Fruit fly (Drosophila melanogaster) whole organism, embryonic: ENCODE measurements around the gene CG9173.
A peak's percentile ranks its signal among the peaks of the same experiment; 100 is the strongest.

Experiments
- CG12769 ChIP-seq: fragments of 200-800 bp; sonication (Bioruptor generic); optimal IDR thresholded peaks from 2 replicates; lab custom pipeline; 2019; ENCODE audit warnings: missing biosample characterization, mild to moderate bottlenecking, missing genetic modification characterization, moderate library complexity
- CG18262 ChIP-seq: fragments of 200-800 bp; optimal IDR thresholded peaks from 3 replicates; lab custom pipeline; 2019; ENCODE audit warnings: missing biosample characterization, mild to moderate bottlenecking, missing genetic modification characterization, moderate library complexity
- CG31441 ChIP-seq: fragments of 200-800 bp; sonication (Bioruptor generic); IDR thresholded peaks from 2 replicates; pipeline ENCODE4 v1.3.6; 2022; ENCODE audit warnings: missing biosample characterization, missing genetic modification characterization
- CG6689 ChIP-seq: fragments of 200-800 bp; sonication (Bioruptor generic); IDR thresholded peaks from 2 replicates; pipeline ENCODE4 v1.3.6; 2022; ENCODE audit warnings: missing biosample characterization, missing genetic modification characterization
- Drgx ChIP-seq: fragments of 200-800 bp; sonication (Bioruptor generic); IDR thresholded peaks from 2 replicates; pipeline ENCODE4 v1.3.6; 2022; ENCODE audit warnings: missing biosample characterization, missing genetic modification characterization
- Sox102F ChIP-seq: fragments of 200-800 bp; sonication (Bioruptor generic); optimal IDR thresholded peaks from 2 replicates; lab custom pipeline; 2018; ENCODE audit warnings: missing biosample characterization, mild to moderate bottlenecking, missing genetic modification characterization, moderate library complexity
- bsh ChIP-seq, 2 experiments: fragments of 200-800 bp; sonication (Bioruptor generic); optimal IDR thresholded peaks; 2 replicates each; lab custom pipeline; 2017 to 2018; ENCODE audit warnings: mild to moderate bottlenecking in 2 of 2, missing biosample characterization in 2 of 2, missing genetic modification characterization in 2 of 2, moderate library complexity in 1 of 2
- dmrt99B ChIP-seq: fragments of 200-800 bp; sonication (Bioruptor generic); optimal IDR thresholded peaks from 2 replicates; lab custom pipeline; 2018; ENCODE audit warnings: missing biosample characterization, mild to moderate bottlenecking, missing genetic modification characterization, moderate library complexity
- insv ChIP-seq, 2 experiments: fragments of 200-800 bp; sonication (Bioruptor generic); optimal IDR thresholded peaks; 3 replicates each; lab custom pipeline; 2016 to 2018; ENCODE audit warnings: missing biosample characterization in 2 of 2, missing genetic modification characterization in 2 of 2
- kay ChIP-seq: fragments of 200-800 bp; sonication (Bioruptor generic); optimal IDR thresholded peaks from 2 replicates; lab custom pipeline; 2016; ENCODE audit warnings: missing biosample characterization, missing genetic modification characterization
- row ChIP-seq: fragments of 200-800 bp; sonication (Bioruptor generic); IDR thresholded peaks from 3 replicates; pipeline ENCODE4 v1.3.6; 2022; ENCODE audit warnings: missing biosample characterization, missing genetic modification characterization
- sens ChIP-seq: fragments of 200-800 bp; sonication (Bioruptor generic); peaks from one replicate; lab custom pipeline; 2016; ENCODE audit warnings: missing biosample characterization, missing genetic modification characterization
- sr ChIP-seq: fragments of 200-800 bp; sonication (Bioruptor generic); IDR thresholded peaks from 3 replicates; pipeline ENCODE4 v1.3.6; 2022; ENCODE audit warnings: missing biosample characterization, missing genetic modification characterization

The CG9173 gene

DNA sequence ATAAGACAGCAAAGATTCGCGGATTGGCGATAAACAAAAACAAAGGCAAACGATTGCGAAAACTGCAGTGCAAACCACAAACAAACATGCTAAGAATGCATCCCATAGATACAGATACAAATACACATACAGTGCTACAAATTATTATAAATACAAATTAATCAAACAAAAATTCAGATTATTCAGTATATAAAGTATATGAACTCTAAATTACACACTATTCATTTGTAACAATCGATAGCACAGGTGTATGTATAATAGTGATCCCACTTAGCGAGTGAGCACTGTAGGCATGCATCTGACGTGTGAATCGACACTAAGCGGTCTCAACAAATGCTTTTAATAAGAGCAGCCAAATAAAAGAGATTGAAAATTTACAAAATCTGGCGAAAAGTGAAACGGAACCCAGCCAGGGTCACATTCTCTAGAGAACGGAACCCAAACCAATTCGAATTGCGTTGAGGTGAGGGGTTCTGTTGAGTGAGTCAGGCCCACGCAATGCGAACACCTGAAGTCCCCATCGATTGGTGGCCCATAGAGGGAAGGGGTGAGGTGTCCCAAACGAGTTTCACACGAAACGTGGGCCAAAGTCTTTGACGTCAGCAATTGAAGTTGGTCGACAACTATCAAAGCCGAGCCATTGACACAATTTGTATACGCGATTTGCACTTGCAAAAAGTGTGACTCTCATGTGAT, 48.7 kb downstream of the CG9173 start (continued):
- peak; percentile 89 for TF ChIP-seq sr (GFP tag; lab: Robert Waterston, UW)
- TF ChIP-seq CG6689 (GFP tag; lab: Robert Waterston, UW) = 0 out of 2 replicates have a peak, but pooled peaks have one; percentile 26
- TF ChIP-seq Sox102F = peak; percentile 48
- peak; percentile 35 for TF ChIP-seq sens (GFP tag; lab: Kevin White, UChicago)
- peak; percentile 28 for TF ChIP-seq CG18262 (tag; lab: Kevin White, UChicago)
- peak; percentile 77 for TF ChIP-seq Drgx (GFP tag; lab: Robert Waterston, UW)
- TF ChIP-seq row = 0 out of 3 replicates have a peak, but pooled peaks have one; percentile 18
- TF ChIP-seq kay (GFP tag; lab: Kevin White, UChicago) = peak; percentile 4
- peak in 1 of 2 experiments; percentile 22 for TF ChIP-seq bsh (GFP tag; optimal IDR thresholded peaks at IDR 0.05; lab: Kevin White, UChicago)
- TF ChIP-seq dmrt99B (tag; lab: Kevin White, UChicago) = peak; percentile 13
- 0 out of 2 replicates have a peak, but pooled peaks have one; percentile 37 for TF ChIP-seq CG31441 (GFP tag; lab: Robert Waterston, UW)
- TF ChIP-seq CG12769 (tag; lab: Kevin White, UChicago) = peak; percentile 19
- TF ChIP-seq insv (GFP tag; optimal IDR thresholded peaks at IDR 0.05; lab: Kevin White, UChicago) = no peak
